Fruit fly (Drosophila melanogaster) whole organism, embryonic: ENCODE results near the gene CG11309.
A peak's percentile ranks its signal among the peaks of the same experiment; 100 is the strongest.

Source experiments
- Atf-2 ChIP-seq: fragments of 200-800 bp; sonication (Bioruptor generic); optimal IDR thresholded peaks from 2 replicates; lab custom pipeline; 2016; ENCODE audit warnings: missing biosample characterization, missing genetic modification characterization
- CG10543 ChIP-seq: fragments of 200-800 bp; sonication (Bioruptor generic); optimal IDR thresholded peaks from 3 replicates; lab custom pipeline; 2017; ENCODE audit warnings: missing biosample characterization, mild to moderate bottlenecking, missing genetic modification characterization, moderate library complexity
- CG11560 ChIP-seq: fragments of 200-800 bp; sonication (Bioruptor generic); IDR thresholded peaks from 3 replicates; pipeline ENCODE4 v1.3.6; 2022; ENCODE audit warnings: missing biosample characterization, missing genetic modification characterization
- CG15479 ChIP-seq: fragments of 200-800 bp; sonication (Bioruptor generic); optimal IDR thresholded peaks from 3 replicates; lab custom pipeline; 2019; ENCODE audit warnings: missing biosample characterization, mild to moderate bottlenecking, missing genetic modification characterization, moderate library complexity
- CG17802 ChIP-seq: fragments of 200-800 bp; sonication (Bioruptor generic); optimal IDR thresholded peaks from 2 replicates; lab custom pipeline; 2018; ENCODE audit warnings: missing biosample characterization, mild to moderate bottlenecking, missing genetic modification characterization, moderate library complexity
- CG17829 ChIP-seq: fragments of 200-800 bp; optimal IDR thresholded peaks from 2 replicates; lab custom pipeline; 2019; ENCODE audit warnings: missing biosample characterization, mild to moderate bottlenecking, missing genetic modification characterization, moderate library complexity
- CG1832 ChIP-seq: fragments of 200-800 bp; sonication (Bioruptor generic); optimal IDR thresholded peaks from 2 replicates; lab custom pipeline; 2017; ENCODE audit warnings: missing biosample characterization, mild to moderate bottlenecking, missing genetic modification characterization, inconsistent platforms
- CG32532 ChIP-seq: fragments of 200-800 bp; sonication (Bioruptor generic); IDR thresholded peaks from 2 replicates; pipeline ENCODE4 v1.3.6; 2022; ENCODE audit warnings: missing biosample characterization, missing genetic modification characterization
- CG3838 ChIP-seq: fragments of 200-800 bp; sonication (Bioruptor generic); optimal IDR thresholded peaks from 3 replicates; lab custom pipeline; 2016; ENCODE audit warnings: missing biosample characterization, missing genetic modification characterization
- CG3995 ChIP-seq: fragments of 200-800 bp; sonication (Bioruptor generic); optimal IDR thresholded peaks from 3 replicates; lab custom pipeline; 2016; ENCODE audit warnings: missing biosample characterization, missing genetic modification characterization
- CG43689 ChIP-seq: fragments of 200-800 bp; sonication (Bioruptor generic); IDR thresholded peaks from 2 replicates; pipeline ENCODE4 v1.3.6; 2022; ENCODE audit warnings: missing biosample characterization, missing genetic modification characterization
- CG6689 ChIP-seq: fragments of 200-800 bp; sonication (Bioruptor generic); IDR thresholded peaks from 2 replicates; pipeline ENCODE4 v1.3.6; 2022; ENCODE audit warnings: missing biosample characterization, missing genetic modification characterization
- CG6765 ChIP-seq: fragments of 200-800 bp; sonication (Bioruptor generic); optimal IDR thresholded peaks from 3 replicates; lab custom pipeline; 2017; ENCODE audit warnings: missing biosample characterization, mild to moderate bottlenecking, missing genetic modification characterization
- CG7987 ChIP-seq: fragments of 200-800 bp; sonication (Bioruptor generic); optimal IDR thresholded peaks from 2 replicates; lab custom pipeline; 2018; ENCODE audit warnings: missing biosample characterization, mild to moderate bottlenecking, missing genetic modification characterization, moderate library complexity
- CG8388 ChIP-seq: fragments of 200-800 bp; sonication (Bioruptor generic); optimal IDR thresholded peaks from 2 replicates; lab custom pipeline; 2019; ENCODE audit warnings: missing biosample characterization, mild to moderate bottlenecking, missing genetic modification characterization, moderate library complexity
- CG9437 ChIP-seq: fragments of 200-800 bp; sonication (Bioruptor generic); optimal IDR thresholded peaks from 2 replicates; lab custom pipeline; 2018; ENCODE audit warnings: missing biosample characterization, mild to moderate bottlenecking, missing genetic modification characterization
- CG9797 ChIP-seq: fragments of 200-800 bp; sonication (Bioruptor generic); optimal IDR thresholded peaks from 3 replicates; lab custom pipeline; 2018; ENCODE audit warnings: missing biosample characterization, mild to moderate bottlenecking, missing genetic modification characterization
- Chrac-16 ChIP-seq: fragments of 200-800 bp; sonication (Bioruptor generic); optimal IDR thresholded peaks from 3 replicates; lab custom pipeline; 2016; ENCODE audit warnings: missing biosample characterization, missing genetic modification characterization
- CkIIα-i1 ChIP-seq: fragments of 200-800 bp; sonication (Bioruptor generic); IDR thresholded peaks from 2 replicates; pipeline ENCODE4 v1.3.6; 2022; ENCODE audit warnings: missing biosample characterization, missing genetic modification characterization
- D ChIP-seq, 2 experiments: fragments of 200-800 bp in 1 of 2; fragments of >200 bp in 1 of 2; sonication (Bioruptor generic) in 1 of 2; optimal IDR thresholded peaks; 2 replicates in 1 of 2; 3 replicates in 1 of 2; lab custom pipeline; 2017; ENCODE audit warnings: mild to moderate bottlenecking in 1 of 2, missing biosample characterization in 1 of 2, missing genetic modification characterization in 1 of 2, missing genetic modification reagents in 1 of 2
- Elba2 ChIP-seq: fragments of 200-800 bp; sonication (Bioruptor generic); optimal IDR thresholded peaks from 3 replicates; lab custom pipeline; 2016; ENCODE audit warnings: missing biosample characterization, missing genetic modification characterization
- Hr3 ChIP-seq: fragments of 200-800 bp; sonication (Bioruptor generic); optimal IDR thresholded peaks from 3 replicates; lab custom pipeline; 2016; ENCODE audit warnings: missing biosample characterization, missing genetic modification characterization
- Med ChIP-seq: fragments of 200-800 bp; sonication (Bioruptor generic); peaks from one replicate; lab custom pipeline; 2016; ENCODE audit warnings: missing biosample characterization, missing genetic modification characterization, mild to moderate bottlenecking, inconsistent platforms, moderate library complexity
- Opbp ChIP-seq: fragments of 200-800 bp; sonication (Bioruptor generic); IDR thresholded peaks from 3 replicates; pipeline ENCODE4 v1.3.6; 2022; ENCODE audit warnings: missing biosample characterization, missing genetic modification characterization; ENCODE audit not compliant: partially characterized antibody
- Stat92E ChIP-seq, 3 experiments: fragments of >200 bp in 2 of 3; fragments of 200-800 bp in 1 of 3; sonication (Bioruptor generic) in 1 of 3; optimal IDR thresholded peaks; 2 replicates each; lab custom pipeline; 2017 to 2019; ENCODE audit warnings: missing biosample characterization in 3 of 3, missing genetic modification characterization in 3 of 3, mild to moderate bottlenecking in 1 of 3, moderate library complexity in 1 of 3
- YL-1 ChIP-seq: fragments of 200-800 bp; sonication (Bioruptor generic); optimal IDR thresholded peaks from 3 replicates; lab custom pipeline; 2017; ENCODE audit warnings: missing biosample characterization, mild to moderate bottlenecking, missing genetic modification characterization
- ash1 ChIP-seq: fragments of 200-800 bp; sonication (Bioruptor generic); optimal IDR thresholded peaks from 2 replicates; lab custom pipeline; 2018; ENCODE audit warnings: missing biosample characterization, mild to moderate bottlenecking, missing genetic modification characterization
- bigmax ChIP-seq: fragments of 200-800 bp; sonication (Bioruptor generic); optimal IDR thresholded peaks from 2 replicates; lab custom pipeline; 2018; ENCODE audit warnings: missing biosample characterization, mild to moderate bottlenecking, missing genetic modification characterization
- br ChIP-seq: fragments of >200 bp; optimal IDR thresholded peaks from 2 replicates; lab custom pipeline; 2017
- dysf ChIP-seq: fragments of 200-800 bp; sonication (Bioruptor generic); IDR thresholded peaks from 3 replicates; pipeline ENCODE4 v1.3.6; 2022; ENCODE audit warnings: missing biosample characterization, missing genetic modification characterization
- gcm ChIP-seq: fragments of 200-800 bp; sonication (Bioruptor generic); optimal IDR thresholded peaks from 2 replicates; lab custom pipeline; 2019; ENCODE audit warnings: missing biosample characterization, mild to moderate bottlenecking, missing genetic modification characterization, moderate library complexity
- gfzf ChIP-seq: fragments of 200-800 bp; sonication (Bioruptor generic); optimal IDR thresholded peaks from 2 replicates; lab custom pipeline; 2016; ENCODE audit warnings: missing biosample characterization, mild to moderate bottlenecking, missing genetic modification characterization, moderate library complexity
- grn ChIP-seq: fragments of 200-800 bp; sonication (Bioruptor generic); optimal IDR thresholded peaks from 3 replicates; lab custom pipeline; 2017; ENCODE audit warnings: missing biosample characterization, missing genetic modification characterization
- ken ChIP-seq: fragments of 200-800 bp; sonication (Bioruptor generic); IDR thresholded peaks from 3 replicates; pipeline ENCODE4 v1.3.6; 2022; ENCODE audit warnings: missing biosample characterization, missing genetic modification characterization
- lab ChIP-seq: fragments of 200-800 bp; sonication (Bioruptor generic); optimal IDR thresholded peaks from 3 replicates; lab custom pipeline; 2017; ENCODE audit warnings: missing biosample characterization, missing genetic modification characterization, mild to moderate bottlenecking, moderate library complexity, missing genetic modification reagents
- mam ChIP-seq: fragments of 200-800 bp; sonication (Bioruptor generic); optimal IDR thresholded peaks from 3 replicates; lab custom pipeline; 2016; ENCODE audit warnings: missing biosample characterization, missing genetic modification characterization
- nom ChIP-seq: fragments of 200-800 bp; sonication (Bioruptor generic); optimal IDR thresholded peaks from 2 replicates; lab custom pipeline; 2017; ENCODE audit warnings: missing biosample characterization, missing genetic modification characterization, mild to moderate bottlenecking, moderate library complexity, missing genetic modification reagents
- pan ChIP-seq, 4 experiments: fragments of >200 bp in 3 of 4; fragments of 200-800 bp in 1 of 4; sonication (Bioruptor generic) in 1 of 4; optimal IDR thresholded peaks in 3 of 4; IDR thresholded peaks in 1 of 4; 2 replicates each; pipeline versions ENCODE4 v1.3.6 to Lab custom; 2017 to 2022; ENCODE audit warnings: missing biosample characterization in 2 of 4, missing genetic modification characterization in 2 of 4, mixed read lengths in 1 of 4
- psq ChIP-seq: fragments of 200-800 bp; sonication (Bioruptor generic); optimal IDR thresholded peaks from 2 replicates; lab custom pipeline; 2017; ENCODE audit warnings: missing biosample characterization, missing genetic modification characterization
- pum ChIP-seq: fragments of 200-800 bp; sonication (Bioruptor generic); optimal IDR thresholded peaks from 2 replicates; lab custom pipeline; 2016; ENCODE audit warnings: missing biosample characterization, missing genetic modification characterization
- sima ChIP-seq: fragments of 200-800 bp; sonication (Bioruptor generic); optimal IDR thresholded peaks from 2 replicates; lab custom pipeline; 2016; ENCODE audit warnings: missing biosample characterization, missing genetic modification characterization
- sr ChIP-seq: fragments of 200-800 bp; sonication (Bioruptor generic); IDR thresholded peaks from 3 replicates; pipeline ENCODE4 v1.3.6; 2022; ENCODE audit warnings: missing biosample characterization, missing genetic modification characterization
- sug ChIP-seq: fragments of 200-800 bp; optimal IDR thresholded peaks from 2 replicates; lab custom pipeline; 2019; ENCODE audit warnings: missing biosample characterization, mild to moderate bottlenecking, missing genetic modification characterization, moderate library complexity
- ttk ChIP-seq: fragments of 200-800 bp; sonication (Bioruptor generic); IDR thresholded peaks from 2 replicates; pipeline ENCODE4 v2.1.2; 2022; ENCODE audit warnings: missing biosample characterization, missing genetic modification characterization
- tup ChIP-seq: fragments of 200-800 bp; sonication (Bioruptor generic); optimal IDR thresholded peaks from 2 replicates; lab custom pipeline; 2016; ENCODE audit warnings: missing biosample characterization, mild to moderate bottlenecking, missing genetic modification characterization, moderate library complexity
- unpg ChIP-seq: fragments of 200-800 bp; sonication (Bioruptor generic); optimal IDR thresholded peaks from 3 replicates; lab custom pipeline; 2018; ENCODE audit warnings: missing biosample characterization, mild to moderate bottlenecking, missing genetic modification characterization, moderate library complexity
- zf30C ChIP-seq: fragments of 200-800 bp; sonication (Bioruptor generic); optimal IDR thresholded peaks from 3 replicates; lab custom pipeline; 2018; ENCODE audit warnings: missing biosample characterization, mild to moderate bottlenecking, missing genetic modification characterization

CG11309 gene

dm6 chr3L:21276296-21277257, 27.9 kb downstream of the CG11309 start (continued):
- TF ChIP-seq nom (GFP tag; lab: Kevin White, UChicago) (no peak), grn (peak; percentile 94), tup (GFP tag; lab: Kevin White, UChicago) (no peak), Chrac-16 (GFP tag; lab: Kevin White, UChicago) (peak; percentile 52), Elba2 (GFP tag; lab: Kevin White, UChicago) (no peak), CG32532 (GFP tag; lab: Robert Waterston, UW) (peak; percentile 41; the same call in 1 of the 2 replicates), CG3995 (GFP tag; lab: Kevin White, UChicago) (peak; percentile 86), Opbp (GFP tag; lab: Robert Waterston, UW) (no peak), CG10543 (peak; percentile 42), Stat92E (GFP tag; optimal IDR thresholded peaks at IDR 0.05; lab: Kevin White, UChicago) (peak in 1 of 3 experiments; percentile 33), sr (GFP tag; lab: Robert Waterston, UW) (no peak), sima (GFP tag; lab: Kevin White, UChicago) (peak; percentile 25), CG9797 (GFP tag; lab: Kevin White, UChicago) (no peak), CG15479 (GFP tag; lab: Kevin White, UChicago) (peak; percentile 63), ash1 (no peak), CG43689 (GFP tag; lab: Robert Waterston, UW) (peak; percentile 31; the same call in 1 of the 2 replicates), pan (optimal IDR thresholded peaks at IDR 0.05; lab: Kevin White, UChicago) (no peak), pan (GFP tag; optimal IDR thresholded peaks at IDR 0.05 in 1 of 2, IDR thresholded peaks at IDR 0.05 in 1 of 2) (peak in 1 of 2 experiments; percentile 4), bigmax (no peak), br (lab: Kevin White, UChicago) (no peak), CG8388 (GFP tag; lab: Kevin White, UChicago) (peak; percentile 62), Atf-2 (GFP tag; lab: Kevin White, UChicago) (peak; percentile 65), pum (GFP tag; lab: Kevin White, UChicago) (peak; percentile 55), ken (GFP tag; lab: Robert Waterston, UW) (no peak), zf30C (GFP tag; lab: Kevin White, UChicago) (peak; percentile 85), CG11560 (no peak), gfzf (GFP tag; lab: Kevin White, UChicago) (no peak), CG6765 (no peak), unpg (GFP tag; lab: Kevin White, UChicago) (peak; percentile 55), lab (peak; percentile 45), mam (GFP tag; lab: Kevin White, UChicago) (peak; percentile 62), CG7987 (GFP tag; lab: Kevin White, UChicago) (peak; percentile 12), ttk (GFP tag; lab: Robert Waterston, UW) (0 out of 2 replicates have a peak, but pooled peaks have one; percentile 11), CG17802 (tag; lab: Kevin White, UChicago) (peak; percentile 35), CG9437 (GFP tag; lab: Kevin White, UChicago) (peak; percentile 73), D (optimal IDR thresholded peaks at IDR 0.05; lab: Kevin White, UChicago) (no peak), D (GFP tag; optimal IDR thresholded peaks at IDR 0.05; lab: Kevin White, UChicago) (peak; percentile 62), sug (tag; lab: Kevin White, UChicago) (no peak), gcm (peak; percentile 20), YL-1 (GFP tag; lab: Kevin White, UChicago) (peak; percentile 4), CG3838 (GFP tag; lab: Kevin White, UChicago) (peak; percentile 44), CG6689 (GFP tag; lab: Robert Waterston, UW) (peak; percentile 43), psq (GFP tag; lab: Kevin White, UChicago) (no peak), CG1832 (GFP tag; lab: Kevin White, UChicago) (no peak), Med (GFP tag; lab: Kevin White, UChicago) (peak; percentile 69), Hr3 (peak; percentile 47), CkIIα-i1 (GFP tag; lab: Robert Waterston, UW) (no peak), dysf (GFP tag; lab: Robert Waterston, UW) (peak; percentile 65), CG17829 (peak; percentile 77)
